Worm (Caenorhabditis elegans) whole organism, L4 larva: ENCODE data around the gene nspg-7.2.
"Not testable (repeated sequence)": the region's sequence is repeated elsewhere in the genome, so short reads cannot be mapped to it uniquely, and the experiment has no call there.

Experiments used
- F10B5.3 ChIP-seq: sonication (generic microtip); optimal IDR thresholded peaks from 2 replicates; lab custom pipeline; 2016; ENCODE audit warnings: mild to moderate bottlenecking, missing genetic modification characterization, missing compliant biosample characterization
- F37D6.2 ChIP-seq: sonication (generic microtip); optimal IDR thresholded peaks from 2 replicates; lab custom pipeline; 2016; ENCODE audit warnings: mild to moderate bottlenecking, missing genetic modification characterization, missing compliant biosample characterization
- T26A8.4 ChIP-seq: fragments of 200-800 bp; sonication (Bioruptor generic); IDR thresholded peaks from 2 replicates; pipeline ENCODE4 v1.3.6; 2022; ENCODE audit warnings: missing genetic modification characterization, missing compliant biosample characterization
- Y105C5A.15 ChIP-seq: fragments of 200-800 bp; sonication (Bioruptor generic); IDR thresholded peaks from 2 replicates; pipeline ENCODE4 v1.3.6; 2022; ENCODE audit warnings: missing genetic modification characterization, missing compliant biosample characterization
- Y5F2A.4 ChIP-seq: fragments of 200-800 bp; sonication (Bioruptor generic); optimal IDR thresholded peaks from 2 replicates; lab custom pipeline; 2018; ENCODE audit warnings: mild to moderate bottlenecking, missing genetic modification characterization, missing compliant biosample characterization
- ZK337.2 ChIP-seq: fragments of 200-800 bp; sonication (Bioruptor generic); IDR thresholded peaks from 2 replicates; pipeline ENCODE4 v1.3.6; 2022; ENCODE audit warnings: missing genetic modification reagents, missing genetic modification characterization, missing compliant biosample characterization
- ZK546.5 ChIP-seq, 2 experiments: sonication (generic microtip); optimal IDR thresholded peaks; 2 replicates each; lab custom pipeline; 2017; ENCODE audit warnings: missing biosample characterization in 2 of 2, missing genetic modification characterization in 2 of 2
- ama-1 ChIP-seq: fragments of 150-350 bp; optimal IDR thresholded peaks from 2 replicates; lab custom pipeline; 2014; ENCODE audit warnings: inconsistent platforms, mixed read lengths
- ceh-28 ChIP-seq: fragments of 150-350 bp; optimal IDR thresholded peaks from 2 replicates; lab custom pipeline; 2014; ENCODE audit warnings: missing biosample characterization, missing genetic modification reagents, missing genetic modification characterization
- ceh-82 ChIP-seq: sonication (generic microtip); optimal IDR thresholded peaks from 2 replicates; lab custom pipeline; 2017; ENCODE audit warnings: missing biosample characterization, missing genetic modification characterization
- daf-16 ChIP-seq, 3 experiments: sonication (generic microtip); optimal IDR thresholded peaks; 2 replicates each; lab custom pipeline; 2016 to 2017; ENCODE audit warnings: missing genetic modification characterization in 3 of 3, missing genetic modification reagents in 3 of 3, mild to moderate bottlenecking in 2 of 3, missing compliant biosample characterization in 2 of 3, missing biosample characterization in 1 of 3, moderate library complexity in 1 of 3
- daf-19 ChIP-seq: fragments of 200-800 bp; sonication (Bioruptor generic); conservative IDR thresholded peaks from 2 replicates; pipeline ENCODE4 v1.3.6; 2022; ENCODE audit warnings: missing genetic modification characterization, missing compliant biosample characterization
- dmd-6 ChIP-seq: fragments of 200-800 bp; sonication (Bioruptor generic); IDR thresholded peaks from 2 replicates; pipeline ENCODE4 v1.3.6; 2022; ENCODE audit warnings: missing genetic modification reagents, missing genetic modification characterization, missing compliant biosample characterization
- dmd-8 ChIP-seq: fragments of 200-800 bp; sonication (Bioruptor generic); IDR thresholded peaks from 2 replicates; pipeline ENCODE4 v1.3.6; 2022; ENCODE audit warnings: missing genetic modification characterization, missing compliant biosample characterization
- dve-1 ChIP-seq: sonication (generic microtip); optimal IDR thresholded peaks from 2 replicates; lab custom pipeline; 2017; ENCODE audit warnings: antibody characterized with exemption, mild to moderate bottlenecking, missing genetic modification characterization, missing compliant biosample characterization; ENCODE audit not compliant: insufficient read depth
- egl-27 ChIP-seq: sonication (generic microtip); optimal IDR thresholded peaks from 3 replicates; lab custom pipeline; 2017; ENCODE audit warnings: missing biosample characterization, missing genetic modification reagents, missing genetic modification characterization
- hif-1 ChIP-seq, 2 experiments: sonication (generic microtip); optimal IDR thresholded peaks; 2 replicates each; lab custom pipeline; 2016 to 2017; ENCODE audit warnings: missing compliant biosample characterization in 2 of 2, missing genetic modification characterization in 2 of 2, missing genetic modification reagents in 2 of 2, missing genotype in 2 of 2, mild to moderate bottlenecking in 1 of 2
- hlh-11 ChIP-seq: fragments of 200-800 bp; sonication (Bioruptor generic); optimal IDR thresholded peaks from 2 replicates; lab custom pipeline; 2018; ENCODE audit warnings: mild to moderate bottlenecking, missing genetic modification characterization, missing compliant biosample characterization
- lim-7 ChIP-seq: fragments of 200-800 bp; sonication (Bioruptor generic); IDR thresholded peaks from 2 replicates; pipeline ENCODE4 v1.3.6; 2022; ENCODE audit warnings: missing genetic modification characterization, missing compliant biosample characterization
- lin-15B ChIP-seq: fragments of 150-350 bp; sonication (generic microtip); optimal IDR thresholded peaks from 3 replicates; lab custom pipeline; 2014; ENCODE audit warnings: missing biosample characterization, missing genetic modification characterization
- lin-38 ChIP-seq: fragments of 200-800 bp; sonication (Bioruptor generic); IDR thresholded peaks from 2 replicates; pipeline ENCODE4 v1.3.6; 2022; ENCODE audit warnings: missing genetic modification reagents, missing genetic modification characterization, missing compliant biosample characterization
- lin-39 ChIP-seq: fragments of 150-350 bp; optimal IDR thresholded peaks from 2 replicates; lab custom pipeline; 2014; ENCODE audit warnings: missing biosample characterization, missing genetic modification reagents, missing genetic modification characterization
- lir-3 ChIP-seq: sonication (generic microtip); optimal IDR thresholded peaks from 2 replicates; lab custom pipeline; 2016; ENCODE audit warnings: mild to moderate bottlenecking, missing genetic modification characterization, missing compliant biosample characterization
- madf-5 ChIP-seq, 2 experiments: fragments of 200-800 bp; sonication (Bioruptor generic); IDR thresholded peaks; 2 replicates each; pipeline ENCODE4 v1.3.6; 2022; ENCODE audit warnings: missing compliant biosample characterization in 2 of 2, missing genetic modification characterization in 2 of 2
- mdt-29 ChIP-seq: fragments of 200-800 bp; sonication (Bioruptor generic); IDR thresholded peaks from 2 replicates; pipeline ENCODE4 v1.3.6; 2022; ENCODE audit warnings: missing genetic modification reagents, missing genetic modification characterization, missing compliant biosample characterization
- nhr-10 ChIP-seq: fragments of 150-350 bp; optimal IDR thresholded peaks from 2 replicates; lab custom pipeline; 2014; ENCODE audit warnings: missing biosample characterization, missing genetic modification characterization
- nhr-6 ChIP-seq: fragments of 150-350 bp; optimal IDR thresholded peaks from 2 replicates; lab custom pipeline; 2014; ENCODE audit warnings: missing biosample characterization, missing genetic modification characterization
- nhr-77 ChIP-seq: fragments of 150-350 bp; optimal IDR thresholded peaks from 2 replicates; lab custom pipeline; 2014; ENCODE audit warnings: missing biosample characterization, missing genetic modification characterization
- pqm-1 ChIP-seq: sonication (generic microtip); optimal IDR thresholded peaks from 2 replicates; lab custom pipeline; 2017; ENCODE audit warnings: missing biosample characterization, missing genetic modification characterization
- rbr-2 ChIP-seq: sonication (generic microtip); optimal IDR thresholded peaks from 2 replicates; lab custom pipeline; 2016; ENCODE audit warnings: missing genotype, missing genetic modification characterization, missing compliant biosample characterization
- saeg-2 ChIP-seq: fragments of 200-800 bp; sonication (Bioruptor generic); IDR thresholded peaks from 2 replicates; pipeline ENCODE4 v1.3.6; 2022; ENCODE audit warnings: missing genetic modification reagents, missing genetic modification characterization, missing compliant biosample characterization
- sdz-12 ChIP-seq: fragments of 200-800 bp; sonication (Bioruptor generic); optimal IDR thresholded peaks from 2 replicates; lab custom pipeline; 2018; ENCODE audit warnings: mild to moderate bottlenecking, missing genetic modification characterization, missing compliant biosample characterization
- spr-3 ChIP-seq: fragments of 200-800 bp; sonication (Bioruptor generic); optimal IDR thresholded peaks from 2 replicates; lab custom pipeline; 2018; ENCODE audit warnings: mild to moderate bottlenecking, missing genetic modification characterization, missing compliant biosample characterization
- tra-1 ChIP-seq: fragments of 200-800 bp; sonication (Bioruptor generic); IDR thresholded peaks from 2 replicates; pipeline ENCODE4 v1.3.6; 2022; ENCODE audit warnings: missing genetic modification reagents, missing genetic modification characterization, missing compliant biosample characterization
- unc-39 ChIP-seq: sonication (generic microtip); optimal IDR thresholded peaks from 2 replicates; lab custom pipeline; 2017; ENCODE audit warnings: missing biosample characterization, missing genetic modification characterization
- unc-62 ChIP-seq, 3 experiments: fragments of 150-350 bp in 1 of 3; sonication (generic microtip); optimal IDR thresholded peaks in 2 of 3; peaks in 1 of 3; 1 replicate in 1 of 3; 2 replicates in 2 of 3; lab custom pipeline; 2014 to 2017; ENCODE audit warnings: missing biosample characterization in 3 of 3, missing genetic modification characterization in 3 of 3, missing genetic modification reagents in 3 of 3, missing genotype in 1 of 3
- zfp-3 ChIP-seq: fragments of 200-800 bp; sonication (Bioruptor generic); conservative IDR thresholded peaks from 2 replicates; pipeline ENCODE4 v1.3.6; 2022; ENCODE audit warnings: missing genetic modification reagents, missing genetic modification characterization, missing compliant biosample characterization
- zip-11 ChIP-seq: fragments of 200-800 bp; sonication (Bioruptor generic); IDR thresholded peaks from 2 replicates; pipeline ENCODE4 v1.3.6; 2022; ENCODE audit warnings: missing genetic modification characterization, missing compliant biosample characterization
- zip-2 ChIP-seq: fragments of 150-350 bp; optimal IDR thresholded peaks from 2 replicates; lab custom pipeline; 2014; ENCODE audit warnings: missing biosample characterization, missing genetic modification characterization
- ztf-7 ChIP-seq: fragments of 150-350 bp; optimal IDR thresholded peaks from 2 replicates; lab custom pipeline; 2014; ENCODE audit warnings: missing biosample characterization, missing genetic modification characterization

Gene nspg-7.2

ce11 chrIII:3271682-3272081 is 13.5 kb upstream of the nspg-7.2 start (continued):
- TF ChIP-seq ZK337.2 (GFP tag; lab: Robert Waterston, UW), result no peak
- no peak for TF ChIP-seq dmd-8 (GFP tag; lab: Robert Waterston, UW)

- TF ChIP-seq madf-5 (GFP tag; IDR thresholded peaks at IDR 0.05; lab: Robert Waterston, UW), result no peak
- no peak for TF ChIP-seq ama-1
- TF ChIP-seq lin-39 (tag; lab: Kevin White, UChicago), result no peak
Measured at ce11 chrIII:3266602-3267001, 8.4 kb upstream of the nspg-7.2 start, which contains the start of gene Y53G8AM.7. Gene Y53G8AM.7 (minus strand): TSS chrIII:3266702.

ce11 chrIII:3263696-3264095 is 5.5 kb upstream of the nspg-7.2 start:
- TF ChIP-seq ceh-28, result peak; percentile 91
- no peak for TF ChIP-seq nhr-6 (tag; lab: Kevin White, UChicago)
- no peak for TF ChIP-seq egl-27 (tag; lab: Kevin White, UChicago)
- TF ChIP-seq ztf-7 (tag; lab: Kevin White, UChicago), result no peak
- TF ChIP-seq ZK546.5 (tag; optimal IDR thresholded peaks at IDR 0.05; lab: Kevin White, UChicago), result no peak
- TF ChIP-seq pqm-1, result no peak
- no peak for TF ChIP-seq lir-3 (tag; lab: Kevin White, UChicago)
- no peak for TF ChIP-seq zfp-3 (GFP tag; lab: Robert Waterston, UW)

ce11 chrIII:3259691-3260090 is 1.5 kb upstream of the nspg-7.2 start, which contains the start of gene Y53G8AM.6:
Gene Y53G8AM.6 (minus strand): TSS chrIII:3259791.
- TF ChIP-seq dmd-6 (GFP tag; lab: Robert Waterston, UW); lim-7 (GFP tag; lab: Robert Waterston, UW); dve-1 (tag; lab: Kevin White, UChicago): not testable (repeated sequence)
- TF ChIP-seq, all 104 proteins: peak for 0; not testable (repeated sequence) for 104

- no peak for TF ChIP-seq Y5F2A.4 (GFP tag; lab: Kevin White, UChicago)
- TF ChIP-seq unc-62 (GFP tag; optimal IDR thresholded peaks at IDR 0.05 in 1 of 2; lab: Kevin White, UChicago), result peak in 1 of 2 experiments; percentile 75
- TF ChIP-seq unc-62 (tag; optimal IDR thresholded peaks at IDR 0.05; lab: Kevin White, UChicago), result no peak
Measured at ce11 chrIII:3255575-3255974, 2.6 kb downstream of the nspg-7.2 start, which contains the start of gene Y53G8AM.4. Gene Y53G8AM.4 (minus strand): TSS chrIII:3255675.

- TF ChIP-seq daf-19 (GFP tag; lab: Robert Waterston, UW), result no peak
- no peak for TF ChIP-seq spr-3
- TF ChIP-seq rbr-2 (tag; lab: Kevin White, UChicago), result no peak
- no peak for TF ChIP-seq ztf-7 (tag; lab: Kevin White, UChicago)
- no peak for TF ChIP-seq lin-15B (tag; lab: Kevin White, UChicago)
- no peak for TF ChIP-seq tra-1 (GFP tag; lab: Robert Waterston, UW)
- no peak for TF ChIP-seq zip-2 (tag; lab: Kevin White, UChicago)
- no peak for TF ChIP-seq F10B5.3 (tag; lab: Kevin White, UChicago)
- TF ChIP-seq ceh-82 (tag; lab: Kevin White, UChicago), result no peak
- no peak for TF ChIP-seq pqm-1
- no peak for TF ChIP-seq nhr-77
- no peak for TF ChIP-seq saeg-2 (GFP tag; lab: Robert Waterston, UW)
- no peak for TF ChIP-seq F37D6.2 (tag; lab: Kevin White, UChicago)
- TF ChIP-seq sdz-12 (GFP tag; lab: Kevin White, UChicago), result no peak
- TF ChIP-seq, all 104 proteins: peak for 0
Measured at ce11 chrIII:3255023-3255422, 3.2 kb downstream of the nspg-7.2 start.

ce11 chrIII:3253736-3254135 is 4.5 kb downstream of the nspg-7.2 start:
- TF ChIP-seq unc-39 (tag; lab: Kevin White, UChicago) (no peak), daf-16 (GFP tag; optimal IDR thresholded peaks at IDR 0.05; lab: Kevin White, UChicago) (no peak), daf-16 (tag; optimal IDR thresholded peaks at IDR 0.05; lab: Kevin White, UChicago) (peak; percentile 92), lim-7 (GFP tag; lab: Robert Waterston, UW) (no peak), hlh-11 (tag; lab: Kevin White, UChicago) (peak; percentile 77), lin-38 (GFP tag; lab: Robert Waterston, UW) (no peak), nhr-6 (tag; lab: Kevin White, UChicago) (no peak), Y105C5A.15 (GFP tag; lab: Robert Waterston, UW) (no peak), nhr-10 (no peak), ztf-7 (tag; lab: Kevin White, UChicago) (no peak), hif-1 (tag; optimal IDR thresholded peaks at IDR 0.05; lab: Kevin White, UChicago) (no peak), zip-11 (GFP tag; lab: Robert Waterston, UW) (no peak), mdt-29 (GFP tag; lab: Robert Waterston, UW) (no peak), T26A8.4 (GFP tag; lab: Robert Waterston, UW) (no peak), F37D6.2 (tag; lab: Kevin White, UChicago) (no peak)
